Worm (Caenorhabditis elegans): ENCODE data around the gene D1005.5.

ce11 chrX:1453770-1454169, 19.0 kb downstream of the D1005.5 start, which contains the start of gene cebp-1:
- TF ChIP-seq jun-1 (tag; optimal IDR thresholded peaks at IDR 0.05) (no peak), egl-27 (tag; optimal IDR thresholded peaks at IDR 0.05) (no peak), snpc-4 (tag; optimal IDR thresholded peaks at IDR 0.05) (no peak), lin-15B (tag; optimal IDR thresholded peaks at IDR 0.05) (no peak), dsc-1 (tag; optimal IDR thresholded peaks at IDR 0.05) (no peak), ama-1 (optimal IDR thresholded peaks at IDR 0.05) (no peak), vab-15 (tag; optimal IDR thresholded peaks at IDR 0.05) (no peak), C04F5.9 (tag; optimal IDR thresholded peaks at IDR 0.05) (no peak), ceh-63 (GFP tag; optimal IDR thresholded peaks at IDR 0.05) (no peak), nhr-90 (tag; optimal IDR thresholded peaks at IDR 0.05; ENCODE audit: poor library complexity) (no peak), blmp-1 (tag; optimal IDR thresholded peaks at IDR 0.05) (peak; percentile 89), mdl-1 (tag; optimal IDR thresholded peaks at IDR 0.05) (no peak), nhr-77 (tag; optimal IDR thresholded peaks at IDR 0.05) (no peak), nhr-28 (tag; optimal IDR thresholded peaks at IDR 0.05) (no peak)
